Fruit fly (Drosophila melanogaster) whole organism, embryonic: ENCODE measurements around the gene Tom40.

ENCODE experiments used
- ATbp ChIP-seq: fragments of 200-800 bp; sonication (Bioruptor generic); optimal IDR thresholded peaks from 2 replicates; lab custom pipeline; 2017; ENCODE audit warnings: missing biosample characterization, mild to moderate bottlenecking, missing genetic modification characterization, missing genetic modification reagents
- Adf1 ChIP-seq: fragments of 200-800 bp; sonication (Bioruptor generic); IDR thresholded peaks from 2 replicates; pipeline ENCODE4 v1.3.6; 2022; ENCODE audit warnings: missing biosample characterization, missing genetic modification characterization
- Atf3 ChIP-seq: fragments of 200-800 bp; sonication (Bioruptor generic); optimal IDR thresholded peaks from 3 replicates; lab custom pipeline; 2016; ENCODE audit warnings: missing biosample characterization, missing genetic modification characterization
- CG10979 ChIP-seq: fragments of 200-800 bp; sonication (Bioruptor generic); optimal IDR thresholded peaks from 2 replicates; lab custom pipeline; 2018; ENCODE audit warnings: missing biosample characterization, mild to moderate bottlenecking, missing genetic modification characterization, moderate library complexity
- CG11085 ChIP-seq: fragments of 200-800 bp; sonication (Bioruptor generic); IDR thresholded peaks from 2 replicates; pipeline ENCODE4 v1.3.6; 2022; ENCODE audit warnings: missing biosample characterization, missing genetic modification characterization
- CG11398 ChIP-seq: fragments of 200-800 bp; sonication (Bioruptor generic); optimal IDR thresholded peaks from 2 replicates; lab custom pipeline; 2016; ENCODE audit warnings: missing biosample characterization, missing genetic modification characterization
- CG14860 ChIP-seq: fragments of 200-800 bp; sonication (Bioruptor generic); IDR thresholded peaks from 3 replicates; pipeline ENCODE4 v1.3.6; 2022; ENCODE audit warnings: missing biosample characterization, missing genetic modification characterization; ENCODE audit not compliant: partially characterized antibody
- CG15011 ChIP-seq: fragments of 200-800 bp; sonication (Bioruptor generic); optimal IDR thresholded peaks from 3 replicates; lab custom pipeline; 2018; ENCODE audit warnings: missing biosample characterization, mild to moderate bottlenecking, missing genetic modification characterization
- CG15073 ChIP-seq: fragments of 200-800 bp; sonication (Bioruptor generic); optimal IDR thresholded peaks from 2 replicates; lab custom pipeline; 2016; ENCODE audit warnings: missing biosample characterization, missing genetic modification characterization
- CG15601 ChIP-seq: fragments of 200-800 bp; sonication (Bioruptor generic); optimal IDR thresholded peaks from 3 replicates; lab custom pipeline; 2019; ENCODE audit warnings: missing biosample characterization, mild to moderate bottlenecking, missing genetic modification characterization, moderate library complexity
- CG17829 ChIP-seq: fragments of 200-800 bp; optimal IDR thresholded peaks from 2 replicates; lab custom pipeline; 2019; ENCODE audit warnings: missing biosample characterization, mild to moderate bottlenecking, missing genetic modification characterization, moderate library complexity
- CG1832 ChIP-seq: fragments of 200-800 bp; sonication (Bioruptor generic); optimal IDR thresholded peaks from 2 replicates; lab custom pipeline; 2017; ENCODE audit warnings: missing biosample characterization, mild to moderate bottlenecking, missing genetic modification characterization, inconsistent platforms
- CG2199 ChIP-seq: fragments of 200-800 bp; sonication (Bioruptor generic); IDR thresholded peaks from 3 replicates; pipeline ENCODE4 v1.3.6; 2022; ENCODE audit warnings: missing biosample characterization, missing genetic modification characterization
- CG2678 ChIP-seq: fragments of 200-800 bp; sonication (Bioruptor generic); optimal IDR thresholded peaks from 3 replicates; lab custom pipeline; 2019; ENCODE audit warnings: missing biosample characterization, mild to moderate bottlenecking, missing genetic modification characterization, moderate library complexity
- CG3163 ChIP-seq: fragments of 200-800 bp; sonication (Bioruptor generic); optimal IDR thresholded peaks from 3 replicates; lab custom pipeline; 2016; ENCODE audit warnings: missing biosample characterization, missing genetic modification characterization
- CG34376 ChIP-seq: fragments of 200-800 bp; sonication (Bioruptor generic); optimal IDR thresholded peaks from 2 replicates; lab custom pipeline; 2018; ENCODE audit warnings: missing biosample characterization, mild to moderate bottlenecking, missing genetic modification characterization
- CG4424 ChIP-seq: fragments of 200-800 bp; sonication (Bioruptor generic); optimal IDR thresholded peaks from 3 replicates; lab custom pipeline; 2016; ENCODE audit warnings: missing biosample characterization, missing genetic modification characterization
- CG4617 ChIP-seq: fragments of 200-800 bp; sonication (Bioruptor generic); optimal IDR thresholded peaks from 3 replicates; lab custom pipeline; 2016; ENCODE audit warnings: missing biosample characterization, missing genetic modification characterization, borderline replicate concordance
- CG4820 ChIP-seq: fragments of 200-800 bp; sonication (Bioruptor generic); optimal IDR thresholded peaks from 3 replicates; lab custom pipeline; 2016; ENCODE audit warnings: missing biosample characterization, missing genetic modification characterization
- CG8388 ChIP-seq: fragments of 200-800 bp; sonication (Bioruptor generic); optimal IDR thresholded peaks from 2 replicates; lab custom pipeline; 2019; ENCODE audit warnings: missing biosample characterization, mild to moderate bottlenecking, missing genetic modification characterization, moderate library complexity
- CG9727 ChIP-seq: fragments of 200-800 bp; sonication (Bioruptor generic); optimal IDR thresholded peaks from 3 replicates; lab custom pipeline; 2017; ENCODE audit warnings: missing biosample characterization, mild to moderate bottlenecking, missing genetic modification characterization
- D19A ChIP-seq: fragments of 200-800 bp; optimal IDR thresholded peaks from 3 replicates; lab custom pipeline; 2019; ENCODE audit warnings: missing biosample characterization, mild to moderate bottlenecking, missing genetic modification characterization, moderate library complexity
- Dip3 ChIP-seq: fragments of 200-800 bp; sonication (Bioruptor generic); optimal IDR thresholded peaks from 3 replicates; lab custom pipeline; 2016; ENCODE audit warnings: missing biosample characterization, missing genetic modification characterization
- E2f2 ChIP-seq: fragments of 200-800 bp; sonication (Bioruptor generic); IDR thresholded peaks from 2 replicates; pipeline ENCODE4 v1.3.6; 2022; ENCODE audit warnings: missing biosample characterization, missing genetic modification characterization
- Fer2 ChIP-seq: fragments of 200-800 bp; sonication (Bioruptor generic); optimal IDR thresholded peaks from 2 replicates; lab custom pipeline; 2018; ENCODE audit warnings: missing biosample characterization, mild to moderate bottlenecking, missing genetic modification characterization, moderate library complexity
- NC2β ChIP-seq: fragments of 200-800 bp; sonication (Bioruptor generic); optimal IDR thresholded peaks from 2 replicates; lab custom pipeline; 2016; ENCODE audit warnings: missing biosample characterization, missing genetic modification characterization
- Sry-δ ChIP-seq: fragments of 200-800 bp; sonication (Bioruptor generic); optimal IDR thresholded peaks from 2 replicates; lab custom pipeline; 2016; ENCODE audit warnings: missing biosample characterization, missing genetic modification characterization
- bcd ChIP-seq: fragments of 200-800 bp; sonication (Bioruptor generic); optimal IDR thresholded peaks from 2 replicates; lab custom pipeline; 2017; ENCODE audit warnings: missing biosample characterization, mild to moderate bottlenecking, missing genetic modification characterization
- br ChIP-seq: fragments of >200 bp; optimal IDR thresholded peaks from 2 replicates; lab custom pipeline; 2017
- btn ChIP-seq: fragments of 200-800 bp; sonication (Bioruptor generic); optimal IDR thresholded peaks from 2 replicates; lab custom pipeline; 2016; ENCODE audit warnings: missing biosample characterization, missing genetic modification characterization
- ci ChIP-seq: fragments of 200-800 bp; sonication (Bioruptor generic); IDR thresholded peaks from 3 replicates; pipeline ENCODE4 v1.3.6; 2022; ENCODE audit warnings: missing biosample characterization, missing genetic modification characterization
- corto ChIP-seq: fragments of 200-800 bp; sonication (Bioruptor generic); optimal IDR thresholded peaks from 2 replicates; lab custom pipeline; 2016; ENCODE audit warnings: missing biosample characterization, mild to moderate bottlenecking, missing genetic modification characterization, moderate library complexity
- da ChIP-seq: fragments of 200-800 bp; sonication (Bioruptor generic); optimal IDR thresholded peaks from 2 replicates; lab custom pipeline; 2016; ENCODE audit warnings: missing biosample characterization, missing genetic modification characterization
- dimm ChIP-seq: fragments of 200-800 bp; sonication (Bioruptor generic); IDR thresholded peaks from 2 replicates; pipeline ENCODE4 v1.3.6; 2022; ENCODE audit warnings: missing biosample characterization, missing genetic modification characterization
- grau ChIP-seq: fragments of 200-800 bp; optimal IDR thresholded peaks from 3 replicates; lab custom pipeline; 2019; ENCODE audit warnings: missing biosample characterization, mild to moderate bottlenecking, missing genetic modification characterization, moderate library complexity
- her ChIP-seq: fragments of 200-800 bp; sonication (Bioruptor generic); optimal IDR thresholded peaks from 2 replicates; lab custom pipeline; 2016; ENCODE audit warnings: missing biosample characterization, missing genetic modification characterization
- hth ChIP-seq: fragments of >200 bp; optimal IDR thresholded peaks from 2 replicates; lab custom pipeline; 2017; ENCODE audit warnings: inconsistent platforms
- kay ChIP-seq: fragments of 200-800 bp; sonication (Bioruptor generic); optimal IDR thresholded peaks from 2 replicates; lab custom pipeline; 2016; ENCODE audit warnings: missing biosample characterization, missing genetic modification characterization
- ken ChIP-seq: fragments of 200-800 bp; sonication (Bioruptor generic); IDR thresholded peaks from 3 replicates; pipeline ENCODE4 v1.3.6; 2022; ENCODE audit warnings: missing biosample characterization, missing genetic modification characterization
- lab ChIP-seq: fragments of 200-800 bp; sonication (Bioruptor generic); optimal IDR thresholded peaks from 3 replicates; lab custom pipeline; 2017; ENCODE audit warnings: missing biosample characterization, missing genetic modification characterization, mild to moderate bottlenecking, moderate library complexity, missing genetic modification reagents
- nau ChIP-seq: fragments of 200-800 bp; sonication (Bioruptor generic); optimal IDR thresholded peaks from 3 replicates; lab custom pipeline; 2017; ENCODE audit warnings: missing biosample characterization, mild to moderate bottlenecking, missing genetic modification characterization, missing genetic modification reagents
- pb ChIP-seq: fragments of 200-800 bp; sonication (Bioruptor generic); optimal IDR thresholded peaks from 3 replicates; lab custom pipeline; 2016; ENCODE audit warnings: missing biosample characterization, missing genetic modification characterization
- ranshi ChIP-seq: fragments of 200-800 bp; sonication (Bioruptor generic); IDR thresholded peaks from 2 replicates; pipeline ENCODE4 v1.3.6; 2022; ENCODE audit warnings: missing biosample characterization, missing genetic modification characterization
- run ChIP-seq: fragments of 200-800 bp; sonication (Bioruptor generic); optimal IDR thresholded peaks from 3 replicates; lab custom pipeline; 2018; ENCODE audit warnings: missing biosample characterization, mild to moderate bottlenecking, missing genetic modification characterization
- slbo ChIP-seq: fragments of 200-800 bp; sonication (Bioruptor generic); IDR thresholded peaks from 2 replicates; pipeline ENCODE4 v1.3.6; 2022; ENCODE audit warnings: missing biosample characterization, missing genetic modification characterization
- slp2 ChIP-seq: fragments of 200-800 bp; sonication (Bioruptor generic); optimal IDR thresholded peaks from 2 replicates; lab custom pipeline; 2016; ENCODE audit warnings: missing biosample characterization, missing genetic modification characterization
- tup ChIP-seq: fragments of 200-800 bp; sonication (Bioruptor generic); optimal IDR thresholded peaks from 2 replicates; lab custom pipeline; 2016; ENCODE audit warnings: missing biosample characterization, mild to moderate bottlenecking, missing genetic modification characterization, moderate library complexity

The Tom40 gene

DNA sequence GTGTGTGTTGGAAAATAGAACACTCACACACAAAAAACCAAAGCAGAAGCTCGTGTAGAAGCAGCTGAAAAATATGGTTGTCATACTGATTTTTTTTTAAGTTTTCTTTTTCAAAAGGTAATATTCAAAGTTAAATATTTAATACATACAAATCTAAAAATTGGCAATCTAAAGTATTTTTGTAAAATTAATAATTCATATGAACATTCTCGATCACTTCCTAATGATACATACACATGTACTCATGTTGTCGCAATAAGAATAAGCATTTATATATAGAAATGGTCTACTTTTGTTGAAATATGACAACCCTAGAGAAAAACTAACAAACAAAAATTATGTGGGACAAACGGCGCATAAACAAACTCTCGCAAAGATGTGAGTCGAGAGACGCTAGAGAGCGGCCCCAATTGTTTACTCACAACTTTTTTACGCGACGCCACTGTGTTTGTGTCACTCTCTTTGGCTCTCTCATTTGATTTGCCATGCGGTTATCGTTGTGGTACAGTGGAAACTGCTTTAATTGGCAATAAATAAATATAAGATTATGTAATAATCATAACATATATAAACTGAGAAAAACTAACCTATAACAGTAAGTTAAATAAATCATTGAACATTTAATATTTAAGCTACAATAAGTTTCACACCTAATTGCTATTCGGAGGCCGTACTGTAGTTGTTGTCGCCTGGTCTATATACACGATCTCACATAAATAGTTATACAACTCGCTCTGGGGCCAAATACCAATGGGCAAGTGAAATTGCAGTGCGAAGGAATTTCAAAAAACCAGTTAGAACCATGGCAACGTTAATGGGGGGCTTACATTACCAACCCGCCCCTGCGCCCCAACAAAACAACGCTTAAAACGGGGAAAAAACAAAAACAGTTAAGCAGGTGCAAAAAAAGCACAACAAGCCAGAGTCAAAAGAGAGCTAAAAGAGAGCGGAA lies 30.0 kb upstream of the Tom40 start (continued):
- TF ChIP-seq kay (GFP tag; lab: Kevin White, UChicago) (peak; percentile 88), da (GFP tag; lab: Kevin White, UChicago) (peak; percentile 27), CG10979 (peak; percentile 96), Sry-δ (GFP tag; lab: Kevin White, UChicago) (no peak), CG17829 (peak; percentile 98), CG9727 (GFP tag; lab: Kevin White, UChicago) (peak; percentile 97), Fer2 (peak; percentile 99), CG11085 (GFP tag; lab: Robert Waterston, UW) (peak; percentile 98), slbo (GFP tag; lab: Robert Waterston, UW) (peak; percentile 99), slp2 (peak; percentile 76)

DNA sequence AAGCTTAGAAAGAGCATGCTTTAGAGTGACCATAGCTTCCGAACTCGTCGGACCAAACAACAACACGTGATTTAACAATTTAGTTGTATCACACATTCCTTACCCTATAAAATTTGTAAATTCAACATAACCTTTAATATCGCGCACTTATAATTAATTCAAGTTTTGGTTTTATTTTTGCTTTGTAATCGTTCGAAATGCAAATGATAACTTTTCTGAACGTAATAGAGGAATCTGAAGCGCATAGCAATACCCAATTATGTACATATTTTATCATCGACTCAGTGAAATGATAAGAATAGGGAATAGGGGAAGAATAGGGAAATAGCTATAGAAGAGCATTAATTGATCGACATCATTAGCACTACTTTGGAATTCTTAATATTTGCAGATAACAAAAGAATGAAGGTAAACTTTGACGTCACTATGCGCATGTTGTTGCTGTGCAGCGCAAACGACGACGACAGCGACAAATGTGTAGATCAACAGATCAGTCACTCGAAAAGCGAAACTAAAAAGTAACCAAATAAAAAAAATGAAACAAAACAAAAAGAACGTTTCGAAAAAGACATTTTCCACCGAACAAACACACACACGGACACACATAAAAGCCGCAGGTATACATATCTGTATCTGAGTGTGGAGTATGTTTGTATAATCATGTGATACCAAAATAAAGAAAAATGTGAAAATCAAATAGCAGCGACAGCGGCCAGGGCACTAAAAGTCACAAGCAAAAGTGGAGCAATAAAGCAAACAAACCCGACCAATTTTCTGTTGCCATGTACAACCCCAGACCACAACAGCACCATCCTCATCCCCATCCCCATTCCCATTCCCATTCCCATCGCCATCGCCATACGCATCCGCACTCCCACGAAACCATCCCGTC lies 29.1 kb upstream of the Tom40 start:
- TF ChIP-seq run (tag; lab: Kevin White, UChicago): no peak
- TF ChIP-seq br: no peak
- TF ChIP-seq NC2β (GFP tag; lab: Kevin White, UChicago): no peak
- no peak for TF ChIP-seq CG8388 (GFP tag; lab: Kevin White, UChicago)
- no peak for TF ChIP-seq CG1832 (GFP tag; lab: Kevin White, UChicago)
- TF ChIP-seq CG4820 (GFP tag; lab: Kevin White, UChicago): no peak
- TF ChIP-seq CG15601: no peak
- TF ChIP-seq tup (GFP tag; lab: Kevin White, UChicago): no peak
- TF ChIP-seq Adf1 (GFP tag; lab: Robert Waterston, UW): no peak
- TF ChIP-seq E2f2 (GFP tag; lab: Robert Waterston, UW): no peak
- TF ChIP-seq ken (GFP tag; lab: Robert Waterston, UW): no peak
- TF ChIP-seq CG2678 (tag; lab: Kevin White, UChicago): no peak
- TF ChIP-seq CG4617 (GFP tag; lab: Kevin White, UChicago): no peak
- no peak for TF ChIP-seq btn
- TF ChIP-seq CG34376 (GFP tag; lab: Kevin White, UChicago): peak; percentile 7
- no peak for TF ChIP-seq dimm
- TF ChIP-seq lab: no peak
- no peak for TF ChIP-seq ranshi
- TF ChIP-seq CG15073: no peak
- TF ChIP-seq CG3163: peak; percentile 7
- TF ChIP-seq CG11398 (GFP tag; lab: Kevin White, UChicago): no peak
- TF ChIP-seq Dip3 (GFP tag; lab: Kevin White, UChicago): no peak
- TF ChIP-seq grau (tag; lab: Kevin White, UChicago): no peak
- TF ChIP-seq CG2199 (GFP tag; lab: Robert Waterston, UW): no peak
- TF ChIP-seq ci (GFP tag; lab: Robert Waterston, UW): 0 out of 3 replicates have a peak, but pooled peaks have one; percentile 40
- no peak for TF ChIP-seq CG15011 (GFP tag; lab: Kevin White, UChicago)
- no peak for TF ChIP-seq CG4424 (GFP tag; lab: Kevin White, UChicago)
- TF ChIP-seq ATbp: peak; percentile 49
- TF ChIP-seq pb (GFP tag; lab: Kevin White, UChicago): no peak
- TF ChIP-seq CG14860 (GFP tag; lab: Robert Waterston, UW): no peak
- TF ChIP-seq nau (GFP tag; lab: Kevin White, UChicago): no peak
- TF ChIP-seq D19A (tag; lab: Kevin White, UChicago): peak; percentile 84
- no peak for TF ChIP-seq Atf3 (GFP tag; lab: Kevin White, UChicago)
- TF ChIP-seq bcd (GFP tag; lab: Kevin White, UChicago): no peak
- TF ChIP-seq corto (GFP tag; lab: Kevin White, UChicago): no peak
- TF ChIP-seq her (GFP tag; lab: Kevin White, UChicago): no peak
- no peak for TF ChIP-seq hth (lab: Kevin White, UChicago)
